Worm (Caenorhabditis elegans): ENCODE measurements around the gene T01D3.6.

DNA sequence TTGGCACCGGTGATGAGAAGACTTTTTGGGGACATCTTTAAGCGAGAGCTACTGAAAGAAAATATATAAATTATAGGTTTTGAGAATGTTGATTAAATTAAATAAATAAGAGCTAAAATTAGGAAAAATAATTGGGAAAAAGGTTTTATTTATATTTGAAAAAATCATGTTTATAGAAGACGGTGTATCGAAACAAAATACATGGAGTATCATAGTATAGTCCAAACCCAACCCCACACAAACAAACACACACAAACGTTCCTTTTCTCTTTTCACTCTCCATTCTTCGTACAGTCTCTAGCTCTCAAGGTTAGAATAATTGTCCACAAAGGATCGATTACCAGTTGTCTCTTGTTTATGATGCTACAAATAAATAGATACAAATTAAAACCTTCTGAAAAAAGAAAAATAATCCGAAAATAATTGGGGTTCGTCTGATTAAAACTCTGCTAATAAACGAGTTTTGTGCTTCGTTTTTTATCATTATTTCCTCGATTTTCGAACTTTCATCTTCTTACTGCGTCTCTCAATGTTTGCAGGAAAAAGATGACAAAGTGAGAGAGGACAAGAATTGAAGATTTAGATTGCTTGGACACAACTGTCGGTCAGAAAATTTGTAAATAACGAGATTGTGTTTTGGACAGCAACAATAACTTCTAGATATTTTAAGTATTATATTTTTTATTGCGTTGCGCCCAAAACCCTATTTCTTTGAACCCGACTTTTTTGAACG, 39.9 kb downstream of the T01D3.6 start, which contains the start of gene F20G2.2:
- TF ChIP-seq ztf-29 (GFP tag; IDR thresholded peaks at IDR 0.05), result no peak
- no peak for TF ChIP-seq ref-1 (GFP tag; conservative IDR thresholded peaks at IDR 0.05)
- TF ChIP-seq med-1 (GFP tag; optimal IDR thresholded peaks at IDR 0.05; ENCODE audit: insufficient read depth), result no peak
- TF ChIP-seq tab-1 (GFP tag; IDR thresholded peaks at IDR 0.05), result no peak
- no peak for TF ChIP-seq flt-1 (GFP tag; IDR thresholded peaks at IDR 0.05)

All from whole organism, midembryonic.